Fruit fly (Drosophila melanogaster): ENCODE measurements around the gene CG8661.
A peak's percentile ranks its signal among the peaks of the same experiment; 100 is the strongest.

CG8661 gene

DNA sequence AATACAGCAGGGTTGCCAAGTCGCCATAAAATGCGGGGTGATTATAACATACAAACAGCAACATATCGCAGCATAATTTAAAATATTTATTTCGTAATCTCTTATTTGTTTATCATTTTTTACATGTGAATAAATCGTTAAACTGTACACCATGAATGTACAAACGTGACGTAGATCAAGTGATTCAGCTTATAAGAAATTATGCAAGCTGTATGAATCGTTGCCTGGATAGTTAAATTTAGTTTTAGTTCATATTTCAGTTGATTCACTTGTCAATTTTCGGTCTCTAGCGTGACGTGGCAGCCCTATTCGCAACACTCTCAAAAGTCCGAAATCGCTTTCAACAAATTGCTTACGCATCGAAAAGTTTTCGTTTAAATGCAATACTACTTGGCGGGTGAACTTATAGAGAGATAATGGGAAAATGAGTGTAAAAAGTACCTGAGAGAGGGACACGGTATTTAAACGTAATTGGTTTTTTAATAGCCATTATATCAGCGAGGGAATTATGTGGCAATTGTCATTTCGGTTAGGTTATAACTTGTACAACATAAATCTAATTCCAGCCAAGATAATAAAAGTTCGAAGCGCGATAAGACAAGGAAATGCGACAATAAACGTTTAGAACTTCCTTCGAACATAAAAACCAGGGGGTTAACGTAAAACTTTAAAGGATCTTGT is 7.9 kb upstream of the CG8661 start (continued):
- no peak for TF ChIP-seq usp (GFP tag; optimal IDR thresholded peaks at IDR 0.05)
- TF ChIP-seq CG15011 (GFP tag; optimal IDR thresholded peaks at IDR 0.05): peak; percentile 61
- TF ChIP-seq eve (GFP tag; optimal IDR thresholded peaks at IDR 0.05): peak in 1 of 2 experiments; percentile 90
- peak; percentile 73 for TF ChIP-seq NfI (GFP tag; optimal IDR thresholded peaks at IDR 0.05)
- TF ChIP-seq CG32767 (GFP tag; IDR thresholded peaks at IDR 0.05): peak; percentile 58
- TF ChIP-seq CG17829 (tag; optimal IDR thresholded peaks at IDR 0.05): peak; percentile 60
- TF ChIP-seq CG8281 (tag; optimal IDR thresholded peaks at IDR 0.05): peak; percentile 37
- no peak for TF ChIP-seq CG12942 (GFP tag; optimal IDR thresholded peaks at IDR 0.05)
- peak; percentile 77 for TF ChIP-seq unpg (GFP tag; optimal IDR thresholded peaks at IDR 0.05)
- peak; percentile 47 for TF ChIP-seq tin (GFP tag; optimal IDR thresholded peaks at IDR 0.05)
- TF ChIP-seq CG17361 (GFP tag; IDR thresholded peaks at IDR 0.05): peak; percentile 78
- peak; percentile 82 for TF ChIP-seq lab (GFP tag; optimal IDR thresholded peaks at IDR 0.05)
- TF ChIP-seq kay (GFP tag; optimal IDR thresholded peaks at IDR 0.05): peak; percentile 42
- TF ChIP-seq sug (tag; optimal IDR thresholded peaks at IDR 0.05): peak; percentile 49
- TF ChIP-seq CG14441 (GFP tag; IDR thresholded peaks at IDR 0.05): peak; percentile 69
- TF ChIP-seq CG7357 (GFP tag; IDR thresholded peaks at IDR 0.05): peak; percentile 56
- TF ChIP-seq Max (GFP tag; optimal IDR thresholded peaks at IDR 0.05): peak; percentile 48
- TF ChIP-seq CG6854 (GFP tag; optimal IDR thresholded peaks at IDR 0.05): peak; percentile 40
- no peak for TF ChIP-seq CG43689 (GFP tag; IDR thresholded peaks at IDR 0.05)
- peak; percentile 68 for TF ChIP-seq CG2712 (tag; optimal IDR thresholded peaks at IDR 0.05)
- TF ChIP-seq Atf-2 (GFP tag; optimal IDR thresholded peaks at IDR 0.05): peak; percentile 37
- peak; percentile 65 for TF ChIP-seq D19A (tag; optimal IDR thresholded peaks at IDR 0.05)
- TF ChIP-seq onecut (GFP tag; IDR thresholded peaks at IDR 0.05): peak; percentile 40
- peak; percentile 53; the same call in 1 of the 2 replicates for TF ChIP-seq Xrp1 (GFP tag; IDR thresholded peaks at IDR 0.05)
- TF ChIP-seq CG18476 (GFP tag; optimal IDR thresholded peaks at IDR 0.05): peak; percentile 48
- no peak for TF ChIP-seq vnd (GFP tag; IDR thresholded peaks at IDR 0.05; ENCODE audit: partially characterized antibody)
- TF ChIP-seq Vsx1 (GFP tag; optimal IDR thresholded peaks at IDR 0.05): peak; percentile 1
- TF ChIP-seq ems (GFP tag; optimal IDR thresholded peaks at IDR 0.05): peak; percentile 19
- no peak for TF ChIP-seq Poxn (GFP tag; IDR thresholded peaks at IDR 0.05)
- TF ChIP-seq Gsc (GFP tag; IDR thresholded peaks at IDR 0.05): no peak
- 0 out of 3 replicates have a peak, but pooled peaks have one; percentile 27 for TF ChIP-seq CG34422 (GFP tag; IDR thresholded peaks at IDR 0.05)
- peak; percentile 47; the same call in 1 of the 3 replicates for TF ChIP-seq Optix (GFP tag; IDR thresholded peaks at IDR 0.05)
- peak; percentile 55 for TF ChIP-seq CG3847 (GFP tag; IDR thresholded peaks at IDR 0.05)
- TF ChIP-seq E2f2 (GFP tag; IDR thresholded peaks at IDR 0.05): 0 out of 2 replicates have a peak, but pooled peaks have one; percentile 41
- TF ChIP-seq CG12299 (tag; optimal IDR thresholded peaks at IDR 0.05): peak; percentile 30
- no peak for TF ChIP-seq CG11398 (GFP tag; optimal IDR thresholded peaks at IDR 0.05)
- no peak for TF ChIP-seq hkb (optimal IDR thresholded peaks at IDR 0.05)
- TF ChIP-seq hkb (GFP tag; IDR thresholded peaks at IDR 0.05): peak; percentile 76
- TF ChIP-seq CG11696 (GFP tag; IDR thresholded peaks at IDR 0.05): 0 out of 2 replicates have a peak, but pooled peaks have one; percentile 39
- TF ChIP-seq exex (tag; optimal IDR thresholded peaks at IDR 0.05): peak; percentile 97
- TF ChIP-seq YL-1 (GFP tag; optimal IDR thresholded peaks at IDR 0.05): no peak
- no peak for TF ChIP-seq CG6654 (GFP tag; optimal IDR thresholded peaks at IDR 0.05)
- TF ChIP-seq CG11504 (tag; optimal IDR thresholded peaks at IDR 0.05): peak; percentile 86
- TF ChIP-seq CG8924 (tag; optimal IDR thresholded peaks at IDR 0.05): peak; percentile 85
- TF ChIP-seq al (GFP tag; IDR thresholded peaks at IDR 0.05): peak; percentile 36; the same call in 1 of the 2 replicates
- no peak for TF ChIP-seq slou (GFP tag; optimal IDR thresholded peaks at IDR 0.05)
- peak; percentile 83 for TF ChIP-seq CG15269 (tag; optimal IDR thresholded peaks at IDR 0.05)
- TF ChIP-seq CG4820 (GFP tag; optimal IDR thresholded peaks at IDR 0.05): peak; percentile 38
- TF ChIP-seq H15 (GFP tag; IDR thresholded peaks at IDR 0.05): no peak
- peak; percentile 48 for TF ChIP-seq CG18011 (GFP tag; optimal IDR thresholded peaks at IDR 0.05)
